Worm (Caenorhabditis elegans) whole organism, L4/young adult: ENCODE measurements around the gene str-84.

Experiments used
- W03F9.2 ChIP-seq: fragments of 150-350 bp; optimal IDR thresholded peaks from 2 replicates; lab custom pipeline; 2014; ENCODE audit warnings: missing biosample characterization, missing genetic modification characterization
- dao-5 ChIP-seq: sonication (generic microtip); optimal IDR thresholded peaks from 2 replicates; lab custom pipeline; 2016; ENCODE audit warnings: missing genotype, missing genetic modification characterization, moderate library complexity, missing compliant biosample characterization
- him-1 ChIP-seq: sonication (generic microtip); optimal IDR thresholded peaks from 2 replicates; lab custom pipeline; 2016; ENCODE audit warnings: missing genotype, missing genetic modification reagents, missing genetic modification characterization, missing compliant biosample characterization

- TF ChIP-seq him-1 (no peak), W03F9.2 (tag; lab: Kevin White, UChicago) (no peak), dao-5 (tag; lab: Kevin White, UChicago) (no peak)
Observed at ce11 chrV:8985740-8986139, 5.0 kb upstream of the str-84 start, which contains the start of gene str-85.
